Worm (Caenorhabditis elegans) whole organism, young adult: ENCODE measurements around the gene gst-23.

Experiments
- B0336.3 ChIP-seq: fragments of 200-800 bp; sonication (Bioruptor generic); IDR thresholded peaks from 2 replicates; pipeline ENCODE4 v1.3.6; 2022; ENCODE audit warnings: missing genetic modification characterization, missing compliant biosample characterization
- C06A6.2 ChIP-seq: fragments of 200-800 bp; sonication (Bioruptor generic); conservative IDR thresholded peaks from 2 replicates; pipeline ENCODE4 v1.3.6; 2022; ENCODE audit warnings: missing genetic modification characterization, missing compliant biosample characterization
- C17E4.6 ChIP-seq: fragments of 200-800 bp; sonication (Bioruptor generic); IDR thresholded peaks from 2 replicates; pipeline ENCODE4 v1.3.6; 2022; ENCODE audit warnings: missing genetic modification reagents, missing genetic modification characterization, missing compliant biosample characterization
- D2030.7 ChIP-seq: fragments of 200-800 bp; sonication (Bioruptor generic); IDR thresholded peaks from 2 replicates; pipeline ENCODE4 v1.3.6; 2022; ENCODE audit warnings: missing genetic modification reagents, missing genetic modification characterization, missing compliant biosample characterization
- F23B12.7 ChIP-seq: sonication (generic microtip); optimal IDR thresholded peaks from 2 replicates; lab custom pipeline; 2017; ENCODE audit warnings: missing genetic modification characterization, mild to moderate bottlenecking, missing compliant biosample characterization, antibody characterized with exemption, moderate library complexity; ENCODE audit not compliant: insufficient read depth
- F33H1.4 ChIP-seq: fragments of 200-800 bp; sonication (Bioruptor generic); IDR thresholded peaks from 2 replicates; pipeline ENCODE4 v1.3.6; 2022; ENCODE audit warnings: missing genetic modification reagents, missing genetic modification characterization, missing compliant biosample characterization
- F39B2.1 ChIP-seq: fragments of 200-800 bp; sonication (Bioruptor generic); IDR thresholded peaks from 2 replicates; pipeline ENCODE4 v1.3.6; 2022; ENCODE audit warnings: missing genetic modification reagents, missing genetic modification characterization, missing compliant biosample characterization
- F49E8.2 ChIP-seq: sonication (generic microtip); optimal IDR thresholded peaks from 3 replicates; lab custom pipeline; 2017; ENCODE audit warnings: missing genetic modification characterization, mild to moderate bottlenecking, missing compliant biosample characterization, antibody characterized with exemption, moderate library complexity; ENCODE audit not compliant: insufficient read depth
- F52B5.7 ChIP-seq: sonication (generic microtip); optimal IDR thresholded peaks from 2 replicates; lab custom pipeline; 2016; ENCODE audit warnings: mild to moderate bottlenecking, missing genetic modification characterization, missing compliant biosample characterization
- F55B11.4 ChIP-seq: sonication (generic microtip); optimal IDR thresholded peaks from 2 replicates; lab custom pipeline; 2016; ENCODE audit warnings: missing compliant biosample characterization, missing genetic modification characterization, borderline replicate concordance; ENCODE audit not compliant: insufficient read depth
- K11D2.4 ChIP-seq: fragments of 200-800 bp; sonication (Bioruptor generic); IDR thresholded peaks from 2 replicates; pipeline ENCODE4 v1.3.6; 2022; ENCODE audit warnings: missing genetic modification reagents, missing genetic modification characterization, missing compliant biosample characterization
- K12H6.12 ChIP-seq: fragments of 200-800 bp; sonication (Bioruptor generic); optimal IDR thresholded peaks from 2 replicates; lab custom pipeline; 2018; ENCODE audit warnings: mild to moderate bottlenecking, missing genetic modification characterization, missing compliant biosample characterization
- Y53F4B.3 ChIP-seq: fragments of 200-800 bp; sonication (Bioruptor generic); IDR thresholded peaks from 2 replicates; pipeline ENCODE4 v1.3.6; 2022; ENCODE audit warnings: missing genetic modification reagents, missing genetic modification characterization, missing compliant biosample characterization
- Y53G8AR.9 ChIP-seq: fragments of 200-800 bp; sonication (Bioruptor generic); conservative IDR thresholded peaks from 2 replicates; pipeline ENCODE4 v1.3.6; 2022; ENCODE audit warnings: missing genetic modification reagents, missing genetic modification characterization, missing compliant biosample characterization
- Y56A3A.18 ChIP-seq: fragments of 200-800 bp; sonication (Bioruptor generic); IDR thresholded peaks from 2 replicates; pipeline ENCODE4 v1.3.6; 2022; ENCODE audit warnings: missing genetic modification reagents, missing genetic modification characterization, missing compliant biosample characterization
- Y67H2A.10 ChIP-seq: fragments of 200-800 bp; sonication (Bioruptor generic); conservative IDR thresholded peaks from 2 replicates; pipeline ENCODE4 v1.3.6; 2022; ENCODE audit warnings: missing genetic modification reagents, missing genetic modification characterization, missing compliant biosample characterization
- ZK185.1 ChIP-seq: sonication (generic microtip); optimal IDR thresholded peaks from 2 replicates; lab custom pipeline; 2016; ENCODE audit warnings: mild to moderate bottlenecking, missing genetic modification characterization, missing compliant biosample characterization; ENCODE audit not compliant: poor library complexity, severe bottlenecking
- attf-6 ChIP-seq: fragments of 200-800 bp; sonication (Bioruptor generic); IDR thresholded peaks from 2 replicates; pipeline ENCODE4 v1.3.6; 2022; ENCODE audit warnings: missing genetic modification reagents, missing genetic modification characterization, missing compliant biosample characterization
- bed-1 ChIP-seq: fragments of 200-800 bp; sonication (Bioruptor generic); IDR thresholded peaks from 2 replicates; pipeline ENCODE4 v1.3.6; 2022; ENCODE audit warnings: missing genetic modification reagents, missing genetic modification characterization, missing compliant biosample characterization
- bed-2 ChIP-seq: fragments of 200-800 bp; sonication (Bioruptor generic); IDR thresholded peaks from 2 replicates; pipeline ENCODE4 v1.3.6; 2022; ENCODE audit warnings: missing genetic modification reagents, missing genetic modification characterization, missing compliant biosample characterization
- cebp-1 ChIP-seq, 2 experiments: fragments of 200-800 bp in 1 of 2; sonication (Bioruptor generic) in 1 of 2; sonication (generic microtip) in 1 of 2; IDR thresholded peaks in 1 of 2; optimal IDR thresholded peaks in 1 of 2; 2 replicates each; pipeline versions ENCODE4 v1.3.6 to Lab custom; 2017 to 2022; ENCODE audit warnings: missing compliant biosample characterization in 2 of 2, missing genetic modification characterization in 2 of 2, mild to moderate bottlenecking in 1 of 2, missing genetic modification reagents in 1 of 2, moderate library complexity in 1 of 2
- ceh-91 ChIP-seq: fragments of 200-800 bp; sonication (Bioruptor generic); IDR thresholded peaks from 2 replicates; pipeline ENCODE4 v1.3.6; 2022; ENCODE audit warnings: missing genetic modification reagents, missing genetic modification characterization, missing compliant biosample characterization
- dpl-1 ChIP-seq: fragments of 150-350 bp; optimal IDR thresholded peaks from 2 replicates; lab custom pipeline; 2014; ENCODE audit warnings: missing biosample characterization, missing genetic modification reagents, missing genetic modification characterization
- him-1 ChIP-seq: sonication (generic microtip); optimal IDR thresholded peaks from 2 replicates; lab custom pipeline; 2016; ENCODE audit warnings: missing genotype, missing genetic modification reagents, missing genetic modification characterization, missing compliant biosample characterization
- hlh-26 ChIP-seq: fragments of 200-800 bp; sonication (Bioruptor generic); conservative IDR thresholded peaks from 2 replicates; pipeline ENCODE4 v1.3.6; 2022; ENCODE audit warnings: missing genetic modification reagents, missing genetic modification characterization, missing compliant biosample characterization
- hsf-1 ChIP-seq: fragments of 200-800 bp; sonication (Bioruptor generic); IDR thresholded peaks from 2 replicates; pipeline ENCODE4 v1.3.6; 2022; ENCODE audit warnings: missing genetic modification reagents, missing genetic modification characterization, missing compliant biosample characterization
- let-607 ChIP-seq, 2 experiments: fragments of 200-800 bp in 1 of 2; sonication (Bioruptor generic) in 1 of 2; sonication (generic microtip) in 1 of 2; optimal IDR thresholded peaks; 2 replicates each; lab custom pipeline; 2016 to 2018; ENCODE audit warnings: mild to moderate bottlenecking in 2 of 2, missing compliant biosample characterization in 2 of 2, missing genetic modification characterization in 2 of 2, moderate library complexity in 2 of 2, missing genotype in 1 of 2
- lin-54 ChIP-seq: fragments of 200-800 bp; sonication (Bioruptor generic); optimal IDR thresholded peaks from 2 replicates; lab custom pipeline; 2018; ENCODE audit warnings: mild to moderate bottlenecking, missing genetic modification characterization, missing compliant biosample characterization
- lir-1 ChIP-seq: fragments of 200-800 bp; sonication (Bioruptor generic); conservative IDR thresholded peaks from 2 replicates; pipeline ENCODE4 v1.3.6; 2022; ENCODE audit warnings: missing genetic modification reagents, missing genetic modification characterization, missing compliant biosample characterization
- mel-28 ChIP-seq: sonication (generic microtip); optimal IDR thresholded peaks from 2 replicates; lab custom pipeline; 2016; ENCODE audit warnings: borderline replicate concordance, mild to moderate bottlenecking, missing genetic modification characterization, missing compliant biosample characterization
- mes-4 ChIP-seq: sonication (generic microtip); optimal IDR thresholded peaks from 2 replicates; lab custom pipeline; 2016; ENCODE audit warnings: missing genotype, missing genetic modification characterization, missing compliant biosample characterization
- nhr-90 ChIP-seq: sonication (generic microtip); optimal IDR thresholded peaks from 2 replicates; lab custom pipeline; 2016; ENCODE audit warnings: missing genotype, mild to moderate bottlenecking, missing genetic modification characterization, missing compliant biosample characterization
- snpc-1.3 ChIP-seq: sonication (generic microtip); optimal IDR thresholded peaks from 2 replicates; lab custom pipeline; 2017; ENCODE audit warnings: missing genetic modification characterization, mild to moderate bottlenecking, missing compliant biosample characterization, antibody characterized with exemption, moderate library complexity, missing genotype, missing genetic modification reagents; ENCODE audit not compliant: insufficient read depth
- unc-62 ChIP-seq: fragments of 150-350 bp; optimal IDR thresholded peaks from 2 replicates; lab custom pipeline; 2014; ENCODE audit warnings: missing biosample characterization, missing genetic modification reagents, missing genetic modification characterization
- zfh-2 ChIP-seq: fragments of 200-800 bp; sonication (Bioruptor generic); conservative IDR thresholded peaks from 2 replicates; pipeline ENCODE4 v1.3.6; 2022; ENCODE audit warnings: missing genetic modification reagents, missing genetic modification characterization, missing compliant biosample characterization
- ztf-28 ChIP-seq: fragments of 200-800 bp; sonication (Bioruptor generic); IDR thresholded peaks from 2 replicates; pipeline ENCODE4 v1.3.6; 2022; ENCODE audit warnings: missing genetic modification reagents, missing genetic modification characterization, missing compliant biosample characterization

Gene gst-23

DNA sequence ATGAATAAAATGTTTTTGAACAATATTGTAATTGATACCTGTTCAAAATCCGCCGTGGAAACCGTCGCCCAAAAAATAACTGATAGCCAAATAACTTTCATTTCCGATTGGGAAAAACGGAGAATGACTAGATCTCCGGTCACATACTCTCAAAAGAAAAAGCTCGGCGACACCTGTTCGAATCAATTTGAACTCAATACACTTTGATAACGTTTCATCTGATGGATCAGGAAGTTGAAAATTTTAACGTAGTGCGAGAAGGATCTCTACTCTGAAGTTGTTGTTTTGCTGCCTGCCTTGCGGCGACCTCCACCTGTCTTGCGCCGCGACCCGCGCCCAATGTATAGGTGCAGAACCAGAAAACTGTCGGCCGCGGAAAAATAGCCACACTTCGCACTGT, 30.1 kb downstream of the gst-23 start, which contains the start of gene T28A11.20:
Gene T28A11.20, minus strand, starts transcription at position 101 of the 400 bp plus-strand sequence.
- TF ChIP-seq F23B12.7 (tag; lab: Kevin White, UChicago) (no peak), Y53G8AR.9 (GFP tag; lab: Robert Waterston, UW) (no peak), bed-2 (GFP tag; lab: Robert Waterston, UW) (no peak), ZK185.1 (tag; lab: Kevin White, UChicago) (no peak), D2030.7 (GFP tag; lab: Robert Waterston, UW) (no peak), bed-1 (GFP tag; lab: Robert Waterston, UW) (no peak), hlh-26 (GFP tag; lab: Robert Waterston, UW) (no peak), unc-62 (GFP tag; lab: Kevin White, UChicago) (no peak), cebp-1 (GFP tag; IDR thresholded peaks at IDR 0.05; lab: Robert Waterston, UW) (no peak), cebp-1 (tag; optimal IDR thresholded peaks at IDR 0.05; lab: Kevin White, UChicago) (no peak), Y53F4B.3 (no peak), Y67H2A.10 (GFP tag; lab: Robert Waterston, UW) (no peak), K11D2.4 (no peak), him-1 (tag; lab: Kevin White, UChicago) (no peak), snpc-1.3 (tag; lab: Kevin White, UChicago) (no peak), lir-1 (no peak), C06A6.2 (no peak), mel-28 (tag; lab: Kevin White, UChicago) (no peak), F33H1.4 (GFP tag; lab: Robert Waterston, UW) (no peak), hsf-1 (GFP tag; lab: Robert Waterston, UW) (no peak)

- TF ChIP-seq dpl-1 (GFP tag; lab: Kevin White, UChicago) = no peak
- TF ChIP-seq K12H6.12 (tag; lab: Kevin White, UChicago) = no peak
- TF ChIP-seq attf-6 = no peak
- TF ChIP-seq F49E8.2 (tag; lab: Kevin White, UChicago) = no peak
- no peak for TF ChIP-seq ztf-28 (GFP tag; lab: Robert Waterston, UW)
- TF ChIP-seq F39B2.1 (GFP tag; lab: Robert Waterston, UW) = no peak
- no peak for TF ChIP-seq ceh-91 (GFP tag; lab: Robert Waterston, UW)
- no peak for TF ChIP-seq Y53F4B.3
- no peak for TF ChIP-seq lin-54 (GFP tag; lab: Kevin White, UChicago)
- TF ChIP-seq ZK185.1 (tag; lab: Kevin White, UChicago) = no peak
- TF ChIP-seq B0336.3 (GFP tag; lab: Robert Waterston, UW) = no peak
- no peak for TF ChIP-seq zfh-2 (GFP tag; lab: Robert Waterston, UW)
- no peak for TF ChIP-seq him-1 (tag; lab: Kevin White, UChicago)
- no peak for TF ChIP-seq let-607 (tag; optimal IDR thresholded peaks at IDR 0.05; lab: Kevin White, UChicago)
- TF ChIP-seq F55B11.4 = no peak
- TF ChIP-seq F52B5.7 (tag; lab: Kevin White, UChicago) = no peak
- no peak for TF ChIP-seq Y56A3A.18 (GFP tag; lab: Robert Waterston, UW)
- TF ChIP-seq mes-4 (tag; lab: Kevin White, UChicago) = no peak
- TF ChIP-seq C17E4.6 (GFP tag; lab: Robert Waterston, UW) = no peak
- TF ChIP-seq nhr-90 = no peak
- TF ChIP-seq, all 124 proteins: peak for 0
Measured at ce11 chrV:3273577-3274100, 30.6 kb downstream of the gst-23 start, which contains the start of gene T28A11.4. T28A11.4 (plus strand) TSS chrV:3274050.
